Worm (Caenorhabditis elegans) whole organism, young adult: Measurements from ENCODE around the gene hpo-28.

ENCODE experiments used
- B0019.2 ChIP-seq: fragments of 200-800 bp; sonication (Bioruptor generic); conservative IDR thresholded peaks from 2 replicates; pipeline ENCODE4 v1.3.6; 2022; ENCODE audit warnings: missing genetic modification reagents, missing genetic modification characterization, missing compliant biosample characterization
- B0035.1 ChIP-seq: sonication (generic microtip); optimal IDR thresholded peaks from 2 replicates; lab custom pipeline; 2016; ENCODE audit warnings: missing genetic modification characterization, mild to moderate bottlenecking, missing compliant biosample characterization, missing genotype, missing genetic modification reagents
- F23B12.7 ChIP-seq: sonication (generic microtip); optimal IDR thresholded peaks from 2 replicates; lab custom pipeline; 2017; ENCODE audit warnings: missing genetic modification characterization, mild to moderate bottlenecking, missing compliant biosample characterization, antibody characterized with exemption, moderate library complexity; ENCODE audit not compliant: insufficient read depth
- F57A8.1 ChIP-seq: fragments of 200-800 bp; sonication (Bioruptor generic); optimal IDR thresholded peaks from 2 replicates; lab custom pipeline; 2018; ENCODE audit warnings: mild to moderate bottlenecking, missing genetic modification characterization, moderate library complexity, missing compliant biosample characterization
- K12H6.12 ChIP-seq: fragments of 200-800 bp; sonication (Bioruptor generic); optimal IDR thresholded peaks from 2 replicates; lab custom pipeline; 2018; ENCODE audit warnings: mild to moderate bottlenecking, missing genetic modification characterization, missing compliant biosample characterization
- T26A5.8 ChIP-seq: sonication (generic microtip); optimal IDR thresholded peaks from 2 replicates; lab custom pipeline; 2016; ENCODE audit warnings: missing genetic modification characterization, missing compliant biosample characterization
- Y95B8A.8 ChIP-seq: fragments of 200-800 bp; sonication (Bioruptor generic); IDR thresholded peaks from 2 replicates; pipeline ENCODE4 v1.3.6; 2022; ENCODE audit warnings: missing genetic modification reagents, missing genetic modification characterization, missing compliant biosample characterization
- ZK185.1 ChIP-seq: sonication (generic microtip); optimal IDR thresholded peaks from 2 replicates; lab custom pipeline; 2016; ENCODE audit warnings: mild to moderate bottlenecking, missing genetic modification characterization, missing compliant biosample characterization; ENCODE audit not compliant: poor library complexity, severe bottlenecking
- atf-7 ChIP-seq: sonication (generic microtip); optimal IDR thresholded peaks from 2 replicates; lab custom pipeline; 2017; ENCODE audit warnings: mild to moderate bottlenecking, missing genetic modification characterization, missing compliant biosample characterization
- athp-1 ChIP-seq: sonication (generic microtip); optimal IDR thresholded peaks from 2 replicates; lab custom pipeline; 2017; ENCODE audit warnings: mild to moderate bottlenecking, missing genetic modification characterization, missing compliant biosample characterization
- attf-3 ChIP-seq: fragments of 200-800 bp; sonication (Bioruptor generic); conservative IDR thresholded peaks from 2 replicates; pipeline ENCODE4 v1.3.6; 2022; ENCODE audit warnings: missing genetic modification reagents, missing genetic modification characterization, missing compliant biosample characterization
- attf-5 ChIP-seq: fragments of 200-800 bp; sonication (Bioruptor generic); optimal IDR thresholded peaks from 2 replicates; lab custom pipeline; 2018; ENCODE audit warnings: mild to moderate bottlenecking, missing genetic modification characterization, missing compliant biosample characterization
- attf-6 ChIP-seq: fragments of 200-800 bp; sonication (Bioruptor generic); IDR thresholded peaks from 2 replicates; pipeline ENCODE4 v1.3.6; 2022; ENCODE audit warnings: missing genetic modification reagents, missing genetic modification characterization, missing compliant biosample characterization
- bed-1 ChIP-seq: fragments of 200-800 bp; sonication (Bioruptor generic); IDR thresholded peaks from 2 replicates; pipeline ENCODE4 v1.3.6; 2022; ENCODE audit warnings: missing genetic modification reagents, missing genetic modification characterization, missing compliant biosample characterization
- cebp-1 ChIP-seq, 2 experiments: fragments of 200-800 bp in 1 of 2; sonication (Bioruptor generic) in 1 of 2; sonication (generic microtip) in 1 of 2; IDR thresholded peaks in 1 of 2; optimal IDR thresholded peaks in 1 of 2; 2 replicates each; pipeline versions ENCODE4 v1.3.6 to Lab custom; 2017 to 2022; ENCODE audit warnings: missing compliant biosample characterization in 2 of 2, missing genetic modification characterization in 2 of 2, mild to moderate bottlenecking in 1 of 2, missing genetic modification reagents in 1 of 2, moderate library complexity in 1 of 2
- ceh-100 ChIP-seq: fragments of 200-800 bp; sonication (Bioruptor generic); IDR thresholded peaks from 2 replicates; pipeline ENCODE4 v1.3.6; 2022; ENCODE audit warnings: missing genetic modification reagents, missing genetic modification characterization, missing compliant biosample characterization
- fkh-3 ChIP-seq: sonication (generic microtip); optimal IDR thresholded peaks from 2 replicates; lab custom pipeline; 2016; ENCODE audit warnings: mild to moderate bottlenecking, missing genetic modification characterization, missing compliant biosample characterization
- hmg-1.2 ChIP-seq: fragments of 200-800 bp; sonication (Bioruptor generic); IDR thresholded peaks from 2 replicates; pipeline ENCODE4 v1.3.6; 2022; ENCODE audit warnings: missing genetic modification reagents, missing genetic modification characterization, missing compliant biosample characterization
- hmg-20 ChIP-seq: fragments of 200-800 bp; sonication (Bioruptor generic); IDR thresholded peaks from 2 replicates; pipeline ENCODE4 v1.3.6; 2022; ENCODE audit warnings: missing genetic modification reagents, missing genetic modification characterization, missing compliant biosample characterization
- hsf-1 ChIP-seq: fragments of 200-800 bp; sonication (Bioruptor generic); IDR thresholded peaks from 2 replicates; pipeline ENCODE4 v1.3.6; 2022; ENCODE audit warnings: missing genetic modification reagents, missing genetic modification characterization, missing compliant biosample characterization
- lin-26 ChIP-seq: fragments of 200-800 bp; sonication (Bioruptor generic); IDR thresholded peaks from 2 replicates; pipeline ENCODE4 v1.3.6; 2022; ENCODE audit warnings: missing genetic modification reagents, missing genetic modification characterization, missing compliant biosample characterization
- lin-40 ChIP-seq: sonication (generic microtip); optimal IDR thresholded peaks from 2 replicates; lab custom pipeline; 2016; ENCODE audit warnings: missing genetic modification characterization, mild to moderate bottlenecking, missing compliant biosample characterization, missing genotype, missing genetic modification reagents
- lsy-27 ChIP-seq: sonication (generic microtip); optimal IDR thresholded peaks from 2 replicates; lab custom pipeline; 2017; ENCODE audit warnings: missing genetic modification characterization, mild to moderate bottlenecking, missing compliant biosample characterization, antibody characterized with exemption, missing genotype, borderline replicate concordance; ENCODE audit not compliant: insufficient read depth
- madf-10 ChIP-seq: sonication (generic microtip); optimal IDR thresholded peaks from 2 replicates; lab custom pipeline; 2016; ENCODE audit warnings: mild to moderate bottlenecking, missing genetic modification characterization, missing compliant biosample characterization
- nhr-179 ChIP-seq: sonication (generic microtip); optimal IDR thresholded peaks from 2 replicates; lab custom pipeline; 2016; ENCODE audit warnings: mild to moderate bottlenecking, missing genetic modification characterization, missing compliant biosample characterization
- nhr-80 ChIP-seq: sonication (generic microtip); optimal IDR thresholded peaks from 2 replicates; lab custom pipeline; 2016; ENCODE audit warnings: missing genetic modification characterization, missing compliant biosample characterization
- rcor-1 ChIP-seq: fragments of 200-800 bp; sonication (Bioruptor generic); IDR thresholded peaks from 2 replicates; pipeline ENCODE4 v1.3.6; 2022; ENCODE audit warnings: missing genetic modification reagents, missing genetic modification characterization, missing compliant biosample characterization
- snpc-1.3 ChIP-seq: sonication (generic microtip); optimal IDR thresholded peaks from 2 replicates; lab custom pipeline; 2017; ENCODE audit warnings: missing genetic modification characterization, mild to moderate bottlenecking, missing compliant biosample characterization, antibody characterized with exemption, moderate library complexity, missing genotype, missing genetic modification reagents; ENCODE audit not compliant: insufficient read depth
- snpc-4 ChIP-seq, 5 experiments: fragments of 150-350 bp in 1 of 5; sonication (generic microtip) in 4 of 5; optimal IDR thresholded peaks; 2 replicates each; lab custom pipeline; 2014 to 2018; ENCODE audit warnings: missing genetic modification characterization in 5 of 5, missing biosample characterization in 3 of 5, antibody characterized with exemption in 2 of 5, mild to moderate bottlenecking in 2 of 5, missing compliant biosample characterization in 2 of 5, missing genotype in 2 of 5, moderate library complexity in 2 of 5, missing genetic modification reagents in 1 of 5
- unc-62 ChIP-seq: fragments of 150-350 bp; optimal IDR thresholded peaks from 2 replicates; lab custom pipeline; 2014; ENCODE audit warnings: missing biosample characterization, missing genetic modification reagents, missing genetic modification characterization
- zim-3 ChIP-seq: sonication (generic microtip); optimal IDR thresholded peaks from 2 replicates; lab custom pipeline; 2017; ENCODE audit warnings: mild to moderate bottlenecking, missing genetic modification characterization, moderate library complexity, missing compliant biosample characterization
- ztf-18 ChIP-seq: sonication (generic microtip); optimal IDR thresholded peaks from 2 replicates; lab custom pipeline; 2016; ENCODE audit warnings: missing genotype, mild to moderate bottlenecking, missing genetic modification characterization, missing compliant biosample characterization
- ztf-22 ChIP-seq: fragments of 200-800 bp; sonication (Bioruptor generic); optimal IDR thresholded peaks from 2 replicates; lab custom pipeline; 2018; ENCODE audit warnings: mild to moderate bottlenecking, missing genetic modification characterization, moderate library complexity, missing compliant biosample characterization
- ztf-26 ChIP-seq: sonication (generic microtip); optimal IDR thresholded peaks from 2 replicates; lab custom pipeline; 2017; ENCODE audit warnings: missing genetic modification characterization, missing compliant biosample characterization
- ztf-6 ChIP-seq: fragments of 200-800 bp; sonication (Bioruptor generic); IDR thresholded peaks from 2 replicates; pipeline ENCODE4 v1.3.6; 2022; ENCODE audit warnings: missing genetic modification reagents, missing genetic modification characterization, missing compliant biosample characterization

The hpo-28 gene

DNA sequence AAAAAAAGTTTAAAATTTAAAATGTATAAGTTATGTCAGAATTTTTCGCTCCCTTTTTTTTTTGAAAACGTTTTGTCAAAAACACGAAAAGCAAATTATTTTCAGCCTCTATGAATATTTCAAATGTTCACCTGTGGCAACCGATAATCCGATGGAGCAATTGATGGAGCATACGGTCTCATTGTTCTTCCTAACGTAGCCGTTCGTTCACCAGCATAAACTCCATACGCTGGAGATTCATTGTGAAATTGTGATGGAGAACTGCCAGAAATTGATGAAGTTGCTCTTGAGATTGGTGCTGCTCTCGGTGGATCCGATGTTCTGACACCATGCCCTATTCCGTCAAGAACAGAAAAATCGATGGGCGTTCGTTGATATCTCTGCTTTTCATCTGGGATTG is 17.3 kb downstream of the hpo-28 start:
- no peak for TF ChIP-seq snpc-1.3 (tag; lab: Kevin White, UChicago)
- no peak for TF ChIP-seq Y95B8A.8 (GFP tag; lab: Robert Waterston, UW)
- no peak for TF ChIP-seq F57A8.1 (GFP tag; lab: Kevin White, UChicago)
- no peak for TF ChIP-seq hsf-1 (GFP tag; lab: Robert Waterston, UW)
- no peak for TF ChIP-seq bed-1

DNA sequence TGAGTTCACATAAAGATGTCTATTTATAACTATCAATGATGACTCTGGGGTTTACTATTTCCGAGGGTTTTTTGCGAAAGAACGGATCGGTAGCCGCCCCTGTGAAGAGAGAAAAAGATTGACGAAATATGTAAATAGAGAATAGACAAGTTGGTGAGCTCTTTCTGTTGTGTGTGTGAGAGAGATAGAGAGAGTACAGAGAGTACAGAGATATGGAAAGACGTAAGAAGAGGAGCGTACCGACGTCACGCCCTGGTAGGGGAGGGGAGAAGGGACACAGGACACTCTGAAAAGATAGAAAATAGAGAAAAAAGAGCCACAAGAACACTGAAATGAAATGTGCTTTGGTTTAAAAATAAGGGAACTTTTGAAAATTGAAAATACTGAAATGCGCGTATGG is 20.9 kb downstream of the hpo-28 start:
- TF ChIP-seq fkh-3 (tag; lab: Kevin White, UChicago) (no peak), nhr-80 (peak; percentile 40), attf-5 (GFP tag; lab: Kevin White, UChicago) (peak; percentile 5), lin-40 (tag; lab: Kevin White, UChicago) (no peak), zim-3 (no peak), B0019.2 (GFP tag; lab: Robert Waterston, UW) (no peak), ztf-6 (GFP tag; lab: Robert Waterston, UW) (no peak), ZK185.1 (tag; lab: Kevin White, UChicago) (peak; percentile 6), nhr-179 (tag; lab: Kevin White, UChicago) (no peak), ztf-26 (tag; lab: Kevin White, UChicago) (no peak), Y95B8A.8 (GFP tag; lab: Robert Waterston, UW) (no peak), attf-3 (0 out of 2 replicates have a peak, but pooled peaks have one; percentile 13), hmg-1.2 (peak; percentile 44; the same call in 1 of the 2 replicates), K12H6.12 (peak; percentile 47), athp-1 (no peak), cebp-1 (GFP tag; IDR thresholded peaks at IDR 0.05; lab: Robert Waterston, UW) (no peak), cebp-1 (tag; optimal IDR thresholded peaks at IDR 0.05; lab: Kevin White, UChicago) (peak; percentile 67)

DNA sequence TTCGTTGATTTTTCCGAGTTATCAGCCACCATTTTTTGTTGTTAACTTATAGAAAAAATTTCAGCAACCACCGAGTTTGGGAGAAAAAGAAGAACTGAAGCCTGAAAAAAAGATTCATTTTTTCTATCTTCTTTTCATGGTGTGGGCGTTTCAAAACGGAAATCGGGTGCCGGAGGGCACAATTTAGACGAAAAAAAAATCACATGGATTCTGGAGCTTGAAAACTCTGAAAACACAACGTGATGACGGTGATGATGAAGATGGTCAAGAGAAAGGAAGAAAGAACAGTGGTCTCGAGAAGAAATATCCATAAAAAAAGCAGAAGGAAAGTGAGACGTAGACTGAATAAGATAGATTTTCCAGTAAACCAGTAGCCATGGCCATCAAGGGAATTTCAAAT is 25.1 kb downstream of the hpo-28 start, which contains the start of gene rcan-1:
rcan-1 (minus strand) TSS at position 101 of the 400 bp plus-strand sequence.
- no peak for TF ChIP-seq attf-5 (GFP tag; lab: Kevin White, UChicago)
- TF ChIP-seq F23B12.7 (tag; lab: Kevin White, UChicago): no peak
- no peak for TF ChIP-seq lin-26 (GFP tag; lab: Robert Waterston, UW)
- TF ChIP-seq lsy-27 (tag; lab: Kevin White, UChicago): no peak
- TF ChIP-seq hmg-20: no peak
- TF ChIP-seq T26A5.8 (tag; lab: Kevin White, UChicago): no peak
- TF ChIP-seq ceh-100 (GFP tag; lab: Robert Waterston, UW): no peak
- TF ChIP-seq rcor-1 (GFP tag; lab: Robert Waterston, UW): no peak
- no peak for TF ChIP-seq snpc-4 (GFP tag; optimal IDR thresholded peaks at IDR 0.05; lab: Kevin White, UChicago)
- no peak for TF ChIP-seq snpc-4 (tag; optimal IDR thresholded peaks at IDR 0.05; lab: Kevin White, UChicago)
- TF ChIP-seq unc-62 (GFP tag; lab: Kevin White, UChicago): no peak
- TF ChIP-seq K12H6.12: no peak
- TF ChIP-seq athp-1: no peak
- no peak for TF ChIP-seq ztf-18 (tag; lab: Kevin White, UChicago)
- no peak for TF ChIP-seq madf-10
- TF ChIP-seq attf-6 (GFP tag; lab: Robert Waterston, UW): no peak
- TF ChIP-seq atf-7 (tag; lab: Kevin White, UChicago): no peak
- no peak for TF ChIP-seq B0035.1 (tag; lab: Kevin White, UChicago)
- no peak for TF ChIP-seq ztf-22 (GFP tag; lab: Kevin White, UChicago)
